Worm (Caenorhabditis elegans) whole organism, L3 larva: Measurements from ENCODE around the gene clec-258.

Experiments
- daf-12 ChIP-seq: fragments of 150-350 bp; optimal IDR thresholded peaks from 2 replicates; lab custom pipeline; 2014; ENCODE audit warnings: missing biosample characterization, missing genetic modification reagents, missing genetic modification characterization
- egl-5 ChIP-seq: fragments of 150-350 bp; optimal IDR thresholded peaks from 2 replicates; lab custom pipeline; 2017; ENCODE audit warnings: missing biosample characterization, missing genetic modification reagents, missing genetic modification characterization, inconsistent platforms
- elt-2 ChIP-seq: sonication (generic microtip); optimal IDR thresholded peaks from 2 replicates; lab custom pipeline; 2016; ENCODE audit warnings: missing genetic modification reagents, mild to moderate bottlenecking, missing genetic modification characterization, missing compliant biosample characterization
- jun-1 ChIP-seq: fragments of 150-350 bp; optimal IDR thresholded peaks from 2 replicates; lab custom pipeline; 2014; ENCODE audit warnings: missing biosample characterization, missing genetic modification reagents, missing genetic modification characterization
- nhr-76 ChIP-seq: fragments of 150-350 bp; sonication (generic microtip); optimal IDR thresholded peaks from 5 replicates; lab custom pipeline; 2014; ENCODE audit warnings: missing biosample characterization, missing genetic modification characterization
- pha-4 ChIP-seq: fragments of 150-350 bp; optimal IDR thresholded peaks from 2 replicates; lab custom pipeline; 2014; ENCODE audit warnings: missing biosample characterization, missing genetic modification reagents, missing genetic modification characterization

ce11 chrV:19783829-19784228 is 4.4 kb upstream of the clec-258 start, which contains the start of gene srt-45:
- TF ChIP-seq pha-4 (no peak), jun-1 (tag; lab: Kevin White, UChicago) (no peak), egl-5 (no peak), daf-12 (tag; lab: Kevin White, UChicago) (no peak), nhr-76 (no peak), elt-2 (tag; lab: Kevin White, UChicago) (no peak)
